Worm (Caenorhabditis elegans) whole organism, late embryonic: ENCODE results near the gene irld-21.

Experiments used
- C38D4.7 ChIP-seq: fragments of 200-800 bp; sonication (Bioruptor generic); optimal IDR thresholded peaks from 2 replicates; lab custom pipeline; 2018; ENCODE audit warnings: mild to moderate bottlenecking, missing genetic modification characterization, moderate library complexity, missing compliant biosample characterization
- F13H6.1 ChIP-seq: sonication (generic microtip); optimal IDR thresholded peaks from 2 replicates; lab custom pipeline; 2016; ENCODE audit warnings: missing genetic modification characterization, missing compliant biosample characterization
- ceh-18 ChIP-seq: sonication (generic microtip); optimal IDR thresholded peaks from 2 replicates; lab custom pipeline; 2016; ENCODE audit warnings: missing genetic modification characterization, missing compliant biosample characterization
- ceh-48 ChIP-seq: sonication (generic microtip); optimal IDR thresholded peaks from 2 replicates; lab custom pipeline; 2016; ENCODE audit warnings: missing genetic modification characterization, inconsistent platforms, missing compliant biosample characterization
- eyg-1 ChIP-seq: sonication (generic microtip); optimal IDR thresholded peaks from 2 replicates; lab custom pipeline; 2016; ENCODE audit warnings: missing genotype, missing genetic modification characterization, missing compliant biosample characterization
- fkh-10 ChIP-seq: fragments of 150-350 bp; optimal IDR thresholded peaks from 2 replicates; lab custom pipeline; 2014; ENCODE audit warnings: missing biosample characterization, missing genetic modification reagents, missing genetic modification characterization
- hlh-13 ChIP-seq: fragments of 200-800 bp; sonication (Bioruptor generic); optimal IDR thresholded peaks from 2 replicates; lab custom pipeline; 2018; ENCODE audit warnings: mild to moderate bottlenecking, missing genetic modification characterization, missing compliant biosample characterization
- nfya-1 ChIP-seq: sonication (generic microtip); optimal IDR thresholded peaks from 2 replicates; lab custom pipeline; 2017; ENCODE audit warnings: missing genetic modification characterization, mild to moderate bottlenecking, missing compliant biosample characterization, antibody characterized with exemption, moderate library complexity
- nhr-11 ChIP-seq: fragments of 150-350 bp; optimal IDR thresholded peaks from 2 replicates; lab custom pipeline; 2014; ENCODE audit warnings: missing biosample characterization, missing genetic modification characterization
- pha-4 ChIP-seq: fragments of 150-350 bp; optimal IDR thresholded peaks from 2 replicates; lab custom pipeline; 2018; ENCODE audit warnings: missing biosample characterization, missing genetic modification reagents, missing genetic modification characterization
- tbx-2 ChIP-seq: sonication (generic microtip); optimal IDR thresholded peaks from 2 replicates; lab custom pipeline; 2016; ENCODE audit warnings: missing genetic modification characterization, missing compliant biosample characterization

ce11 chrIV:10150552-10151004 is 28.5 kb upstream of the irld-21 start, which contains the start of gene tsp-12:
- TF ChIP-seq ceh-18 (tag; lab: Kevin White, UChicago) (no peak), fkh-10 (no peak), tbx-2 (tag; lab: Kevin White, UChicago) (no peak), ceh-48 (no peak), pha-4 (tag; lab: Kevin White, UChicago) (no peak), C38D4.7 (no peak), eyg-1 (tag; lab: Kevin White, UChicago) (no peak), F13H6.1 (no peak), nhr-11 (no peak), nfya-1 (no peak), hlh-13 (GFP tag; lab: Kevin White, UChicago) (no peak)
